Worm (Caenorhabditis elegans): ENCODE measurements around the gene fln-2.
A peak's percentile ranks its signal among the peaks of the same experiment; 100 is the strongest.

Gene fln-2

ce11 chrX:9441512-9441911, 44.0 kb downstream of the fln-2 start, which contains the start of gene memb-1 (continued):
- TF ChIP-seq swsn-7 (tag; optimal IDR thresholded peaks at IDR 0.05) = peak; percentile 65
- peak; percentile 77 for TF ChIP-seq snu-23 (GFP tag; optimal IDR thresholded peaks at IDR 0.05)
- peak; percentile 70 for TF ChIP-seq rnt-1 (tag; optimal IDR thresholded peaks at IDR 0.05)
- peak; percentile 78 for TF ChIP-seq blmp-1 (tag; optimal IDR thresholded peaks at IDR 0.05)
- TF ChIP-seq lin-35 (GFP tag; optimal IDR thresholded peaks at IDR 0.05) = peak; percentile 30 to 79

ce11 chrX:9443871-9444270, 46.4 kb downstream of the fln-2 start:
- no peak for TF ChIP-seq snpc-4 (tag; optimal IDR thresholded peaks at IDR 0.05)
- no peak for TF ChIP-seq nhr-47 (tag; optimal IDR thresholded peaks at IDR 0.05)
- peak; percentile 56 for TF ChIP-seq lin-14 (GFP tag; optimal IDR thresholded peaks at IDR 0.05)
- peak; percentile 73 for TF ChIP-seq fkh-10 (GFP tag; optimal IDR thresholded peaks at IDR 0.05)

- no peak for TF ChIP-seq fkh-8 (tag; optimal IDR thresholded peaks at IDR 0.05)
- peak; percentile 4 for TF ChIP-seq jun-1 (tag; optimal IDR thresholded peaks at IDR 0.05)
- peak in 1 of 6 experiments; percentile 4 for TF ChIP-seq elt-3 (tag; optimal IDR thresholded peaks at IDR 0.05)
- TF ChIP-seq nhr-20 (tag; optimal IDR thresholded peaks at IDR 0.05) = peak; percentile 1
- TF ChIP-seq dpl-1 (GFP tag; optimal IDR thresholded peaks at IDR 0.05) = no peak
- TF ChIP-seq fos-1 (tag; optimal IDR thresholded peaks at IDR 0.05) = peak; percentile 8
- TF ChIP-seq lin-14 (GFP tag; optimal IDR thresholded peaks at IDR 0.05) = peak; percentile 31
- TF ChIP-seq ama-1 (optimal IDR thresholded peaks at IDR 0.05) = no peak
- TF ChIP-seq snu-23 (GFP tag; optimal IDR thresholded peaks at IDR 0.05) = no peak
Observed at ce11 chrX:9446177-9446694, 48.7 kb downstream of the fln-2 start, which contains the start of gene ZK899.1. Gene ZK899.1 (plus strand): TSS chrX:9446644.

- TF ChIP-seq lin-15B (tag; optimal IDR thresholded peaks at IDR 0.05) (no peak), lir-3 (tag; optimal IDR thresholded peaks at IDR 0.05; ENCODE audit: poor library complexity) (no peak), fkh-8 (tag; optimal IDR thresholded peaks at IDR 0.05) (peak; percentile 31), isw-1 (GFP tag; IDR thresholded peaks at IDR 0.05) (no peak), sptf-1 (tag; optimal IDR thresholded peaks at IDR 0.05) (no peak), vab-15 (tag; optimal IDR thresholded peaks at IDR 0.05) (no peak), efl-1 (optimal IDR thresholded peaks at IDR 0.05) (no peak), efl-1 (GFP tag; optimal IDR thresholded peaks at IDR 0.05 in 1 of 2) (peak in 1 of 2 experiments; percentile 78), fos-1 (tag; optimal IDR thresholded peaks at IDR 0.05) (no peak), dsc-1 (tag; optimal IDR thresholded peaks at IDR 0.05) (peak; percentile 15), tlp-1 (tag; optimal IDR thresholded peaks at IDR 0.05) (no peak), mef-2 (tag; optimal IDR thresholded peaks at IDR 0.05) (no peak), irx-1 (tag; optimal IDR thresholded peaks at IDR 0.05) (no peak)
Observed at ce11 chrX:9449330-9449729, 51.8 kb downstream of the fln-2 start, which contains the start of gene ZK899.7. Gene ZK899.7 (minus strand): TSS chrX:9449430.

- TF ChIP-seq pag-3 (tag; optimal IDR thresholded peaks at IDR 0.05; ENCODE audit: borderline replicate concordance, insufficient read depth) (no peak), alr-1 (tag; optimal IDR thresholded peaks at IDR 0.05; ENCODE audit: borderline replicate concordance) (no peak), ceh-88 (GFP tag; IDR thresholded peaks at IDR 0.05) (no peak), lsy-2 (tag; optimal IDR thresholded peaks at IDR 0.05) (no peak), ceh-63 (GFP tag; optimal IDR thresholded peaks at IDR 0.05) (no peak), irx-1 (tag; optimal IDR thresholded peaks at IDR 0.05) (no peak), vab-15 (tag; optimal IDR thresholded peaks at IDR 0.05) (no peak), fkh-4 (tag; optimal IDR thresholded peaks at IDR 0.05; ENCODE audit: borderline replicate concordance) (no peak), rnt-1 (tag; optimal IDR thresholded peaks at IDR 0.05) (no peak), jun-1 (tag; optimal IDR thresholded peaks at IDR 0.05) (no peak), sup-37 (GFP tag; optimal IDR thresholded peaks at IDR 0.05) (no peak), unc-86 (tag; optimal IDR thresholded peaks at IDR 0.05) (no peak), blmp-1 (tag; optimal IDR thresholded peaks at IDR 0.05) (no peak), pax-3 (tag; optimal IDR thresholded peaks at IDR 0.05) (no peak), C04F5.9 (tag; optimal IDR thresholded peaks at IDR 0.05) (no peak)
Observed at ce11 chrX:9451944-9452453, 54.5 kb downstream of the fln-2 start, which contains the start of gene ZK899.2. Gene ZK899.2 (minus strand): TSS chrX:9451994.
